Fruit fly (Drosophila melanogaster) whole organism, embryonic: ENCODE data around the gene CG11723.

Experiments used
- ATbp ChIP-seq: fragments of 200-800 bp; sonication (Bioruptor generic); optimal IDR thresholded peaks from 2 replicates; lab custom pipeline; 2017; ENCODE audit warnings: missing biosample characterization, mild to moderate bottlenecking, missing genetic modification characterization, missing genetic modification reagents
- BEAF-32 ChIP-seq: fragments of 200-800 bp; sonication (Bioruptor generic); optimal IDR thresholded peaks from 3 replicates; lab custom pipeline; 2017; ENCODE audit warnings: missing biosample characterization, missing genetic modification characterization, mild to moderate bottlenecking, moderate library complexity, missing genetic modification reagents
- Bgb ChIP-seq: fragments of 200-800 bp; sonication (Bioruptor generic); IDR thresholded peaks from 2 replicates; pipeline ENCODE4 v1.3.6; 2022; ENCODE audit warnings: missing biosample characterization, missing genetic modification characterization; ENCODE audit not compliant: partially characterized antibody
- CG10979 ChIP-seq: fragments of 200-800 bp; sonication (Bioruptor generic); optimal IDR thresholded peaks from 2 replicates; lab custom pipeline; 2018; ENCODE audit warnings: missing biosample characterization, mild to moderate bottlenecking, missing genetic modification characterization, moderate library complexity
- CG11723 ChIP-seq: fragments of 200-800 bp; sonication (Bioruptor generic); optimal IDR thresholded peaks from 2 replicates; lab custom pipeline; 2017; ENCODE audit warnings: missing biosample characterization, mild to moderate bottlenecking, missing genetic modification characterization
- CG12104 ChIP-seq: fragments of 200-800 bp; sonication (Bioruptor generic); optimal IDR thresholded peaks from 3 replicates; lab custom pipeline; 2016; ENCODE audit warnings: missing biosample characterization, missing genetic modification characterization
- CG13287 ChIP-seq: fragments of 200-800 bp; sonication (Bioruptor generic); IDR thresholded peaks from 2 replicates; pipeline ENCODE4 v1.3.6; 2022; ENCODE audit warnings: missing biosample characterization, missing genetic modification characterization; ENCODE audit not compliant: partially characterized antibody
- CG17829 ChIP-seq: fragments of 200-800 bp; optimal IDR thresholded peaks from 2 replicates; lab custom pipeline; 2019; ENCODE audit warnings: missing biosample characterization, mild to moderate bottlenecking, missing genetic modification characterization, moderate library complexity
- CG18599 ChIP-seq: fragments of 200-800 bp; sonication (Bioruptor generic); optimal IDR thresholded peaks from 3 replicates; lab custom pipeline; 2017; ENCODE audit warnings: missing biosample characterization, missing genetic modification characterization, mild to moderate bottlenecking, moderate library complexity, missing genetic modification reagents
- CG2678 ChIP-seq: fragments of 200-800 bp; sonication (Bioruptor generic); optimal IDR thresholded peaks from 3 replicates; lab custom pipeline; 2019; ENCODE audit warnings: missing biosample characterization, mild to moderate bottlenecking, missing genetic modification characterization, moderate library complexity
- CG2889 ChIP-seq: fragments of 200-800 bp; sonication (Bioruptor generic); IDR thresholded peaks from 3 replicates; pipeline ENCODE4 v1.3.6; 2022; ENCODE audit warnings: missing biosample characterization, missing genetic modification characterization
- CG31388 ChIP-seq: fragments of 200-800 bp; sonication (Bioruptor generic); optimal IDR thresholded peaks from 2 replicates; lab custom pipeline; 2016; ENCODE audit warnings: missing biosample characterization, missing genetic modification characterization
- CG3838 ChIP-seq: fragments of 200-800 bp; sonication (Bioruptor generic); optimal IDR thresholded peaks from 3 replicates; lab custom pipeline; 2016; ENCODE audit warnings: missing biosample characterization, missing genetic modification characterization
- CG3995 ChIP-seq: fragments of 200-800 bp; sonication (Bioruptor generic); optimal IDR thresholded peaks from 3 replicates; lab custom pipeline; 2016; ENCODE audit warnings: missing biosample characterization, missing genetic modification characterization
- CG4282 ChIP-seq: fragments of 200-800 bp; sonication (Bioruptor generic); optimal IDR thresholded peaks from 2 replicates; lab custom pipeline; 2016; ENCODE audit warnings: missing biosample characterization, missing genetic modification characterization
- CG4360 ChIP-seq: fragments of 200-800 bp; sonication (Bioruptor generic); IDR thresholded peaks from 2 replicates; pipeline ENCODE4 v1.3.6; 2022; ENCODE audit warnings: missing biosample characterization, missing genetic modification characterization
- CG4820 ChIP-seq: fragments of 200-800 bp; sonication (Bioruptor generic); optimal IDR thresholded peaks from 3 replicates; lab custom pipeline; 2016; ENCODE audit warnings: missing biosample characterization, missing genetic modification characterization
- CG6813 ChIP-seq: fragments of 200-800 bp; sonication (Bioruptor generic); optimal IDR thresholded peaks from 2 replicates; lab custom pipeline; 2017; ENCODE audit warnings: missing biosample characterization, missing genetic modification characterization, mild to moderate bottlenecking, moderate library complexity, missing genetic modification reagents
- CG8281 ChIP-seq: fragments of 200-800 bp; sonication (Bioruptor generic); optimal IDR thresholded peaks from 2 replicates; lab custom pipeline; 2018; ENCODE audit warnings: missing biosample characterization, mild to moderate bottlenecking, missing genetic modification characterization, moderate library complexity
- CG8359 ChIP-seq: fragments of 200-800 bp; sonication (Bioruptor generic); optimal IDR thresholded peaks from 2 replicates; lab custom pipeline; 2017; ENCODE audit warnings: missing biosample characterization, mild to moderate bottlenecking, missing genetic modification characterization, borderline replicate concordance
- CG8388 ChIP-seq: fragments of 200-800 bp; sonication (Bioruptor generic); optimal IDR thresholded peaks from 2 replicates; lab custom pipeline; 2019; ENCODE audit warnings: missing biosample characterization, mild to moderate bottlenecking, missing genetic modification characterization, moderate library complexity
- CG9727 ChIP-seq: fragments of 200-800 bp; sonication (Bioruptor generic); optimal IDR thresholded peaks from 3 replicates; lab custom pipeline; 2017; ENCODE audit warnings: missing biosample characterization, mild to moderate bottlenecking, missing genetic modification characterization
- CG9817 ChIP-seq: fragments of 200-800 bp; sonication (Bioruptor generic); optimal IDR thresholded peaks from 2 replicates; lab custom pipeline; 2018; ENCODE audit warnings: missing biosample characterization, mild to moderate bottlenecking, missing genetic modification characterization, moderate library complexity
- D19A ChIP-seq: fragments of 200-800 bp; optimal IDR thresholded peaks from 3 replicates; lab custom pipeline; 2019; ENCODE audit warnings: missing biosample characterization, mild to moderate bottlenecking, missing genetic modification characterization, moderate library complexity
- Eip74EF ChIP-seq, 2 experiments: fragments of 200-800 bp in 1 of 2; fragments of >200 bp in 1 of 2; sonication (Bioruptor generic) in 1 of 2; optimal IDR thresholded peaks; 2 replicates each; lab custom pipeline; 2017 to 2019; ENCODE audit warnings: missing biosample characterization in 2 of 2, missing genetic modification characterization in 2 of 2, mild to moderate bottlenecking in 1 of 2, moderate library complexity in 1 of 2
- Fer1 ChIP-seq: fragments of 200-800 bp; sonication (Bioruptor generic); optimal IDR thresholded peaks from 2 replicates; lab custom pipeline; 2017; ENCODE audit warnings: missing biosample characterization, mild to moderate bottlenecking, missing genetic modification characterization
- MTF-1 ChIP-seq: fragments of 200-800 bp; sonication (Bioruptor generic); optimal IDR thresholded peaks from 2 replicates; lab custom pipeline; 2018; ENCODE audit warnings: missing biosample characterization, mild to moderate bottlenecking, missing genetic modification characterization, borderline replicate concordance
- NFAT ChIP-seq: fragments of 200-800 bp; sonication (Bioruptor generic); IDR thresholded peaks from 2 replicates; pipeline ENCODE4 v1.3.6; 2022; ENCODE audit warnings: missing biosample characterization, missing genetic modification characterization
- PHDP ChIP-seq: fragments of 200-800 bp; sonication (Bioruptor generic); optimal IDR thresholded peaks from 3 replicates; lab custom pipeline; 2018; ENCODE audit warnings: missing biosample characterization, mild to moderate bottlenecking, missing genetic modification characterization, moderate library complexity
- Rx ChIP-seq: fragments of 200-800 bp; sonication (Bioruptor generic); IDR thresholded peaks from 2 replicates; pipeline ENCODE4 v1.3.6; 2022; ENCODE audit warnings: missing biosample characterization, missing genetic modification characterization
- Sox100B ChIP-seq: fragments of 200-800 bp; sonication (Bioruptor generic); optimal IDR thresholded peaks from 3 replicates; lab custom pipeline; 2018; ENCODE audit warnings: missing biosample characterization, mild to moderate bottlenecking, missing genetic modification characterization
- Sry-β ChIP-seq: fragments of 200-800 bp; sonication (Bioruptor generic); optimal IDR thresholded peaks from 2 replicates; lab custom pipeline; 2018; ENCODE audit warnings: missing biosample characterization, mild to moderate bottlenecking, missing genetic modification characterization, moderate library complexity
- Usf ChIP-seq: fragments of 200-800 bp; sonication (Bioruptor generic); optimal IDR thresholded peaks from 2 replicates; lab custom pipeline; 2017; ENCODE audit warnings: missing genotype, missing biosample characterization, missing genetic modification characterization
- Vsx1 ChIP-seq: fragments of 200-800 bp; sonication (Bioruptor generic); optimal IDR thresholded peaks from 2 replicates; lab custom pipeline; 2017; ENCODE audit warnings: missing biosample characterization, mild to moderate bottlenecking, missing genetic modification characterization, missing genetic modification reagents
- bowl ChIP-seq: fragments of 200-800 bp; sonication (Bioruptor generic); IDR thresholded peaks from 2 replicates; pipeline ENCODE4 v1.3.6; 2022; ENCODE audit warnings: missing biosample characterization, missing genetic modification characterization
- exex ChIP-seq: fragments of 200-800 bp; sonication (Bioruptor generic); optimal IDR thresholded peaks from 4 replicates; lab custom pipeline; 2018; ENCODE audit warnings: missing biosample characterization, mild to moderate bottlenecking, missing genetic modification characterization, moderate library complexity
- fd102C ChIP-seq: fragments of 200-800 bp; sonication (Bioruptor generic); optimal IDR thresholded peaks from 2 replicates; lab custom pipeline; 2018; ENCODE audit warnings: missing biosample characterization, mild to moderate bottlenecking, missing genetic modification characterization, moderate library complexity
- gsb-n ChIP-seq: fragments of 200-800 bp; sonication (Bioruptor generic); optimal IDR thresholded peaks from 3 replicates; lab custom pipeline; 2018; ENCODE audit warnings: missing biosample characterization, mild to moderate bottlenecking, missing genetic modification characterization
- jing ChIP-seq: fragments of 200-800 bp; sonication (Bioruptor generic); optimal IDR thresholded peaks from 2 replicates; lab custom pipeline; 2018; ENCODE audit warnings: missing biosample characterization, mild to moderate bottlenecking, missing genetic modification characterization
- jumu ChIP-seq: fragments of 200-800 bp; sonication (Bioruptor generic); optimal IDR thresholded peaks from 3 replicates; lab custom pipeline; 2016; ENCODE audit warnings: missing biosample characterization, missing genetic modification characterization
- peb ChIP-seq: fragments of 200-800 bp; sonication (Bioruptor generic); IDR thresholded peaks from 2 replicates; pipeline ENCODE4 v1.3.6; 2022; ENCODE audit warnings: missing biosample characterization, missing genetic modification characterization
- pros ChIP-seq: fragments of 200-800 bp; sonication (Bioruptor generic); optimal IDR thresholded peaks from 3 replicates; lab custom pipeline; 2019; ENCODE audit warnings: missing biosample characterization, mild to moderate bottlenecking, missing genetic modification characterization, moderate library complexity
- psq ChIP-seq: fragments of 200-800 bp; sonication (Bioruptor generic); optimal IDR thresholded peaks from 2 replicates; lab custom pipeline; 2017; ENCODE audit warnings: missing biosample characterization, missing genetic modification characterization
- sim ChIP-seq: fragments of 200-800 bp; sonication (Bioruptor generic); IDR thresholded peaks from 2 replicates; pipeline ENCODE4 v1.3.6; 2022; ENCODE audit warnings: missing biosample characterization, missing genetic modification characterization
- slbo ChIP-seq: fragments of 200-800 bp; sonication (Bioruptor generic); IDR thresholded peaks from 2 replicates; pipeline ENCODE4 v1.3.6; 2022; ENCODE audit warnings: missing biosample characterization, missing genetic modification characterization
- stc ChIP-seq: fragments of 200-800 bp; sonication (Bioruptor generic); IDR thresholded peaks from 2 replicates; pipeline ENCODE4 v1.3.6; 2022; ENCODE audit warnings: missing biosample characterization, missing genetic modification characterization
- trem ChIP-seq: fragments of 200-800 bp; optimal IDR thresholded peaks from 3 replicates; lab custom pipeline; 2019; ENCODE audit warnings: missing biosample characterization, mild to moderate bottlenecking, missing genetic modification characterization, moderate library complexity
- trh ChIP-seq: fragments of 200-800 bp; sonication (Bioruptor generic); optimal IDR thresholded peaks from 2 replicates; lab custom pipeline; 2016; ENCODE audit warnings: missing biosample characterization, missing genetic modification characterization
- tx ChIP-seq: fragments of 200-800 bp; sonication (Bioruptor generic); optimal IDR thresholded peaks from 2 replicates; lab custom pipeline; 2016; ENCODE audit warnings: missing biosample characterization, missing genetic modification characterization

The CG11723 gene

DNA sequence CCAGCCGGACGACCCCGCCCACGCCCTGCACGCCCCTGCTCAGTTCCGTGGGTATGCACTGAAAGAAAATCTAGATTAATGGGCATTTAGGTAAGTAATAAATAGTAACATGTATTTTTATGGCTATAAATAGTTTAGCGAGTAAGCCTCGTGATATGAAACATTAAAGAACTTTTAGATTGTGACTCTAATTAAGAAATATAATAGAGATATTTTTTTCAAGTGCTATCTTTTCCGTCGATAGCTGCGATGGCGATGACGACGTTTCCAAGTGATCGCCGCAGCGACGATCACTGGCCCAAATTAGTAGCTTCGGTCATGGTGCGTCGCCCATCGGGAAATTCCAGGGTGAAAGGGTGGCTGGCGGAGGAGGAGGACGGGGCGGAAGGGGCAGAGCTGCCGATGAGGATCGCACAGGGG is 33.1 kb upstream of the CG11723 start (continued):
- no peak for TF ChIP-seq pros
- peak; percentile 61 for TF ChIP-seq NFAT (GFP tag; lab: Robert Waterston, UW)
- TF ChIP-seq CG13287 (GFP tag; lab: Robert Waterston, UW): no peak
- TF ChIP-seq Fer1 (GFP tag; lab: Kevin White, UChicago): peak; percentile 88
- peak; percentile 89 for TF ChIP-seq D19A (tag; lab: Kevin White, UChicago)
- peak; percentile 84 for TF ChIP-seq slbo
- peak; percentile 84 for TF ChIP-seq MTF-1
- peak; percentile 89 for TF ChIP-seq Sox100B
- TF ChIP-seq CG12104 (GFP tag; lab: Kevin White, UChicago): peak; percentile 74
- peak; percentile 89 for TF ChIP-seq CG9727
- TF ChIP-seq CG4282: no peak
- peak; percentile 93 for TF ChIP-seq CG2678 (tag; lab: Kevin White, UChicago)
- peak; percentile 80 for TF ChIP-seq fd102C (GFP tag; lab: Kevin White, UChicago)
- peak; percentile 87 for TF ChIP-seq CG6813 (GFP tag; lab: Kevin White, UChicago)
- TF ChIP-seq CG9817 (tag; lab: Kevin White, UChicago): peak; percentile 81
- no peak for TF ChIP-seq BEAF-32 (GFP tag; lab: Kevin White, UChicago)
- TF ChIP-seq Sry-β (GFP tag; lab: Kevin White, UChicago): peak; percentile 18
- TF ChIP-seq trh: peak; percentile 72
- peak; percentile 52 for TF ChIP-seq exex
- peak; percentile 86 for TF ChIP-seq Rx (GFP tag; lab: Robert Waterston, UW)
- TF ChIP-seq CG31388 (GFP tag; lab: Kevin White, UChicago): peak; percentile 70
- TF ChIP-seq gsb-n (tag; lab: Kevin White, UChicago): peak; percentile 93
- TF ChIP-seq CG18599 (GFP tag; lab: Kevin White, UChicago): peak; percentile 89
- TF ChIP-seq bowl (GFP tag; lab: Robert Waterston, UW): peak; percentile 39; the same call in 1 of the 2 replicates
- peak; percentile 73 for TF ChIP-seq CG3838 (GFP tag; lab: Kevin White, UChicago)
- peak; percentile 76 for TF ChIP-seq sim (GFP tag; lab: Robert Waterston, UW)
- TF ChIP-seq CG3995: no peak
- TF ChIP-seq CG4820 (GFP tag; lab: Kevin White, UChicago): peak; percentile 89
- peak; percentile 72; the same call in 2 of the 3 replicates for TF ChIP-seq CG2889 (GFP tag; lab: Robert Waterston, UW)
- TF ChIP-seq CG8388 (GFP tag; lab: Kevin White, UChicago): peak; percentile 94
- TF ChIP-seq jing: peak; percentile 80
- peak; percentile 49 for TF ChIP-seq psq (GFP tag; lab: Kevin White, UChicago)
- peak; percentile 76 for TF ChIP-seq CG8359 (GFP tag; lab: Kevin White, UChicago)
- peak; percentile 59 for TF ChIP-seq CG4360 (GFP tag; lab: Robert Waterston, UW)
- peak; percentile 96 for TF ChIP-seq CG17829
- TF ChIP-seq PHDP (tag; lab: Kevin White, UChicago): peak; percentile 93
- peak; percentile 91 for TF ChIP-seq trem (tag; lab: Kevin White, UChicago)
- TF ChIP-seq Vsx1: peak; percentile 80
- TF ChIP-seq CG11723 (GFP tag; lab: Kevin White, UChicago): peak; percentile 85
- peak; percentile 47 for TF ChIP-seq Usf (GFP tag; lab: Kevin White, UChicago)
- TF ChIP-seq CG8281 (tag; lab: Kevin White, UChicago): peak; percentile 72
- TF ChIP-seq Eip74EF (GFP tag; optimal IDR thresholded peaks at IDR 0.05; lab: Kevin White, UChicago): peak in 1 of 2 experiments; percentile 92
- peak; percentile 91 for TF ChIP-seq stc (GFP tag; lab: Robert Waterston, UW)
- peak; percentile 60 for TF ChIP-seq tx (GFP tag; lab: Kevin White, UChicago)
- TF ChIP-seq ATbp (GFP tag; lab: Kevin White, UChicago): peak; percentile 95
- TF ChIP-seq peb (GFP tag; lab: Robert Waterston, UW): peak; percentile 83
- peak; percentile 75 for TF ChIP-seq jumu (GFP tag; lab: Kevin White, UChicago)
- peak; percentile 96 for TF ChIP-seq CG10979 (tag; lab: Kevin White, UChicago)
- no peak for TF ChIP-seq Bgb (GFP tag; lab: Robert Waterston, UW)
